Worm (Caenorhabditis elegans): ENCODE data around the gene sri-29.

The sri-29 gene

ce11 chrII:3062222-3062621, 18.1 kb downstream of the sri-29 start (continued):
- TF ChIP-seq Y95B8A.8 (GFP tag; IDR thresholded peaks at IDR 0.05) (peak; percentile 74; the same call in 1 of the 2 replicates), let-607 (tag; optimal IDR thresholded peaks at IDR 0.05) (peak; percentile 2 to 5), lir-1 (GFP tag; conservative IDR thresholded peaks at IDR 0.05) (no peak), aptf-2 (GFP tag; conservative IDR thresholded peaks at IDR 0.05) (no peak), rpc-1 (optimal IDR thresholded peaks at IDR 0.05) (peak; percentile 82), rpc-1 (tag; optimal IDR thresholded peaks at IDR 0.05) (peak; percentile 84), Y53G8AR.9 (GFP tag; conservative IDR thresholded peaks at IDR 0.05) (no peak; the same call in 1 of the 2 replicates), pbrm-1 (GFP tag; IDR thresholded peaks at IDR 0.05) (no peak; the same call in 1 of the 2 replicates), snpc-1.1 (tag; optimal IDR thresholded peaks at IDR 0.05; ENCODE audit: insufficient read depth) (peak; percentile 48), lin-40 (tag; optimal IDR thresholded peaks at IDR 0.05) (peak; percentile 48), ekl-4 (GFP tag; IDR thresholded peaks at IDR 0.05) (no peak), ceh-40 (GFP tag; IDR thresholded peaks at IDR 0.05) (no peak), ama-1 (optimal IDR thresholded peaks at IDR 0.05) (no peak), ama-1 (GFP tag; optimal IDR thresholded peaks at IDR 0.05) (peak in 1 of 2 experiments; percentile 38), nfya-2 (GFP tag; IDR thresholded peaks at IDR 0.05) (no peak), tbx-9 (tag; optimal IDR thresholded peaks at IDR 0.05; ENCODE audit: borderline replicate concordance) (no peak), dpl-1 (GFP tag; optimal IDR thresholded peaks at IDR 0.05) (peak; percentile 4), K12H6.12 (tag; optimal IDR thresholded peaks at IDR 0.05) (no peak), hsf-1 (GFP tag; IDR thresholded peaks at IDR 0.05) (no peak), mel-28 (tag; optimal IDR thresholded peaks at IDR 0.05; ENCODE audit: borderline replicate concordance) (no peak), lsy-27 (tag; optimal IDR thresholded peaks at IDR 0.05; ENCODE audit: borderline replicate concordance, insufficient read depth) (no peak), hmg-1.2 (GFP tag; IDR thresholded peaks at IDR 0.05) (peak; percentile 79), lin-26 (GFP tag; IDR thresholded peaks at IDR 0.05) (no peak; the same call in 1 of the 2 replicates), him-1 (tag; optimal IDR thresholded peaks at IDR 0.05) (no peak), mxl-1 (tag; optimal IDR thresholded peaks at IDR 0.05) (no peak), madf-8 (GFP tag; conservative IDR thresholded peaks at IDR 0.05) (peak; percentile 42), B0035.1 (tag; optimal IDR thresholded peaks at IDR 0.05) (no peak), ZK185.1 (tag; optimal IDR thresholded peaks at IDR 0.05; ENCODE audit: poor library complexity, severe bottlenecking) (no peak), cebp-2 (GFP tag; IDR thresholded peaks at IDR 0.05) (no peak), mcd-1 (GFP tag; IDR thresholded peaks at IDR 0.05) (peak; percentile 54), rcor-1 (GFP tag; IDR thresholded peaks at IDR 0.05) (peak; percentile 56; the same call in 1 of the 2 replicates), F49E8.2 (tag; optimal IDR thresholded peaks at IDR 0.05; ENCODE audit: insufficient read depth) (peak; percentile 18), atf-7 (tag; optimal IDR thresholded peaks at IDR 0.05) (no peak), sptf-2 (GFP tag; optimal IDR thresholded peaks at IDR 0.05) (no peak), B0336.3 (GFP tag; IDR thresholded peaks at IDR 0.05) (peak; percentile 45; the same call in 1 of the 2 replicates)

- TF ChIP-seq F57A8.1 (GFP tag; optimal IDR thresholded peaks at IDR 0.05) (no peak), ceh-91 (GFP tag; IDR thresholded peaks at IDR 0.05) (no peak), mes-4 (tag; optimal IDR thresholded peaks at IDR 0.05) (no peak), Y95B8A.8 (GFP tag; IDR thresholded peaks at IDR 0.05) (no peak), Y53G8AR.9 (GFP tag; conservative IDR thresholded peaks at IDR 0.05) (no peak), pha-4 (tag; optimal IDR thresholded peaks at IDR 0.05) (no peak), let-607 (tag; optimal IDR thresholded peaks at IDR 0.05) (no peak), lag-1 (GFP tag; IDR thresholded peaks at IDR 0.05) (no peak)
Measured at ce11 chrII:3062876-3063275, 18.8 kb downstream of the sri-29 start.
